Worm (Caenorhabditis elegans): ENCODE data around the gene isw-1.

Gene isw-1

ce11 chrIII:6725489-6725888 lies 15.6 kb upstream of the isw-1 start, which contains the start of gene wdr-4:
Gene wdr-4 (plus strand): TSS chrIII:6725789.
- TF ChIP-seq nhr-77 (tag; optimal IDR thresholded peaks at IDR 0.05) = no peak
- TF ChIP-seq C16A3.4 (tag; optimal IDR thresholded peaks at IDR 0.05) = no peak
- TF ChIP-seq vab-15 (tag; optimal IDR thresholded peaks at IDR 0.05) = no peak
- TF ChIP-seq lin-15B (tag; optimal IDR thresholded peaks at IDR 0.05) = no peak

ce11 chrIII:6723089-6723488 lies 13.2 kb upstream of the isw-1 start, which contains the start of gene F37A4.1:
Gene F37A4.1 (plus strand): TSS chrIII:6723389.
- TF ChIP-seq snu-23 (GFP tag; optimal IDR thresholded peaks at IDR 0.05) = no peak
- no peak for TF ChIP-seq unc-86 (tag; optimal IDR thresholded peaks at IDR 0.05)
- TF ChIP-seq dsc-1 (tag; optimal IDR thresholded peaks at IDR 0.05) = no peak
- TF ChIP-seq swsn-7 (tag; optimal IDR thresholded peaks at IDR 0.05) = no peak
- no peak for TF ChIP-seq efl-1 (optimal IDR thresholded peaks at IDR 0.05)
- peak in 1 of 2 experiments; percentile 60 for TF ChIP-seq efl-1 (GFP tag; optimal IDR thresholded peaks at IDR 0.05 in 1 of 2)
- TF ChIP-seq lin-14 (GFP tag; optimal IDR thresholded peaks at IDR 0.05) = no peak
- no peak for TF ChIP-seq lin-15B (tag; optimal IDR thresholded peaks at IDR 0.05)

- TF ChIP-seq lin-15B (tag; optimal IDR thresholded peaks at IDR 0.05) (peak; percentile 13), ceh-90 (tag; optimal IDR thresholded peaks at IDR 0.05) (no peak), dpl-1 (GFP tag; optimal IDR thresholded peaks at IDR 0.05) (peak in 2 of 3 experiments; percentile 24 to 61), lin-35 (GFP tag; optimal IDR thresholded peaks at IDR 0.05) (peak in 1 of 2 experiments; percentile 48), efl-1 (optimal IDR thresholded peaks at IDR 0.05) (peak; percentile 37 to 44), efl-1 (GFP tag; optimal IDR thresholded peaks at IDR 0.05 in 1 of 2) (peak; percentile 43 to 95), blmp-1 (tag; optimal IDR thresholded peaks at IDR 0.05) (peak; percentile 9), hlh-4 (tag; optimal IDR thresholded peaks at IDR 0.05) (no peak)
These were observed 12.3 kb upstream of the isw-1 start, which contains the start of the genes bath-41 and F37A4.2 for ce11 chrIII:6722208-6722679. Gene bath-41 (minus strand): TSS chrIII:6722258. Gene F37A4.2 (plus strand): TSS chrIII:6722454.

- TF ChIP-seq swsn-7 (tag; optimal IDR thresholded peaks at IDR 0.05) (no peak), pag-3 (tag; optimal IDR thresholded peaks at IDR 0.05; ENCODE audit: borderline replicate concordance, insufficient read depth) (no peak), unc-98 (GFP tag; IDR thresholded peaks at IDR 0.05) (no peak), ztf-11 (tag; optimal IDR thresholded peaks at IDR 0.05) (no peak), lin-14 (GFP tag; optimal IDR thresholded peaks at IDR 0.05) (no peak), nhr-237 (tag; optimal IDR thresholded peaks at IDR 0.05) (no peak), aha-1 (tag; optimal IDR thresholded peaks at IDR 0.05) (no peak), C34B4.2 (tag; optimal IDR thresholded peaks at IDR 0.05) (no peak), unc-62 (GFP tag; optimal IDR thresholded peaks at IDR 0.05) (no peak), unc-30 (tag; optimal IDR thresholded peaks at IDR 0.05) (no peak), nhr-11 (tag; optimal IDR thresholded peaks at IDR 0.05) (no peak), dpl-1 (GFP tag; optimal IDR thresholded peaks at IDR 0.05) (no peak)
These were observed 8.4 kb upstream of the isw-1 start, which contains the start of gene F37A4.3 for ce11 chrIII:6718270-6718669. Gene F37A4.3 (plus strand): TSS chrIII:6718570.

ce11 chrIII:6713266-6713665 lies 3.4 kb upstream of the isw-1 start, which contains the start of gene F37A4.4:
Gene F37A4.4 (plus strand): TSS chrIII:6713566.
- no peak for TF ChIP-seq jun-1 (tag; optimal IDR thresholded peaks at IDR 0.05)
- TF ChIP-seq nhr-77 (tag; optimal IDR thresholded peaks at IDR 0.05) = no peak
- no peak for TF ChIP-seq lin-14 (GFP tag; optimal IDR thresholded peaks at IDR 0.05)
- no peak for TF ChIP-seq lin-15B (tag; optimal IDR thresholded peaks at IDR 0.05)
- TF ChIP-seq ztf-11 (tag; optimal IDR thresholded peaks at IDR 0.05) = no peak
- no peak for TF ChIP-seq alr-1 (tag; optimal IDR thresholded peaks at IDR 0.05; ENCODE audit: borderline replicate concordance)
- no peak for TF ChIP-seq grh-1 (GFP tag; IDR thresholded peaks at IDR 0.05)
- no peak for TF ChIP-seq ets-5 (GFP tag; IDR thresholded peaks at IDR 0.05)

- TF ChIP-seq egl-27 (tag; optimal IDR thresholded peaks at IDR 0.05) (no peak), nhr-12 (tag; optimal IDR thresholded peaks at IDR 0.05) (no peak)
These were observed 1.7 kb upstream of the isw-1 start, which contains the start of gene F37A4.5 for ce11 chrIII:6711590-6711989. Gene F37A4.5 (plus strand): TSS chrIII:6711890.

Data from whole organism, L1 larva.